Worm (Caenorhabditis elegans): ENCODE data around the gene Y39B6A.1.

Y39B6A.1 gene

DNA sequence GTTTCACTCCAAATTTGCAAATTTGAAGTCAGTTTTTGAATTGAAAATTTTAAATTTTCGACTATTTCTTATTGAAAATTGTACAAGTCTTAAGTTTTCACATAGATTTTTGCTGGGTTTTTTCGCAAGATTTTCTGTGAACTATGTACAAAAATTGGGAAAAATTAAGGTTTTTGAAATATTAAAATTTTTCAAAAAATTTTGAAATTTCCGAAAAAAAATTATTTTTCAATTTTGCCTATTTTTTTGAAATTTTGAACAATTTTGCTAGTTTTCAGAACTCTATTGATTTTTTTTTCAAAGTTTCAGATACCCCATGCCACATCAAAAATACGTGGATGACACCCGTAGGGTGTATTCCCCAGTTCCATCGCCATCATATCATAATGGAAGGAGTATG lies 49.6 kb downstream of the Y39B6A.1 start, which contains the start of gene tsp-13:
TSS of gene tsp-13 (plus strand) at position 301 of the 400 bp plus-strand sequence.
- no peak for TF ChIP-seq hmbx-1 (tag; optimal IDR thresholded peaks at IDR 0.05)
- no peak for TF ChIP-seq scrt-1 (GFP tag; IDR thresholded peaks at IDR 0.05)
- no peak for TF ChIP-seq F13C5.2 (tag; optimal IDR thresholded peaks at IDR 0.05)
- no peak for TF ChIP-seq hnd-1 (tag; optimal IDR thresholded peaks at IDR 0.05)
- TF ChIP-seq pes-1 (GFP tag; IDR thresholded peaks at IDR 0.05) = no peak
- TF ChIP-seq ama-1 (optimal IDR thresholded peaks at IDR 0.05) = no peak
- TF ChIP-seq hmg-4 (GFP tag; optimal IDR thresholded peaks at IDR 0.05) = no peak
- TF ChIP-seq aly-1 (tag; optimal IDR thresholded peaks at IDR 0.05) = no peak
- no peak for TF ChIP-seq flt-1 (GFP tag; IDR thresholded peaks at IDR 0.05)
- TF ChIP-seq ceh-13 (GFP tag; optimal IDR thresholded peaks at IDR 0.05) = no peak
- no peak for TF ChIP-seq B0310.2 (tag; optimal IDR thresholded peaks at IDR 0.05)
- no peak for TF ChIP-seq ceh-36 (tag; optimal IDR thresholded peaks at IDR 0.05)

DNA sequence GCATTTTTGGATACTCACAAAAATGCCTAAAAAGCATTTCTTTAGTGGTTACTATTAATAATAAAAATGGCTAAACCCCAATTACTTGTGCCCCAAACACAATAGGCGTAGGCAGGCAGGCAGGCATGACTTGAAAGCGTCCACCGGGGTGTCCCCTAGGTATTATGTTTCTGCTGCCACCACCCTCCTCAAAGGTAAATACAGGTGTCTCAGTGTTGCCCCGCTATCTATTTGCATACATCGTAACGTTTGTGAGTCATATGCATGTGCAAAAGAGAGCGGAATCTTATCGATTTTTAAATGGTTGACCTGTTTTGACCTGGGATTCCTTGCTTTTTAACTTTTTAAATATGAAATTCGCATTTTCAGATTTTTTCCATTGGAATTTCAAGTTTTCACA lies 50.2 kb downstream of the Y39B6A.1 start:
- TF ChIP-seq hnd-1 (tag; optimal IDR thresholded peaks at IDR 0.05) (no peak), aly-1 (tag; optimal IDR thresholded peaks at IDR 0.05) (no peak), F13C5.2 (tag; optimal IDR thresholded peaks at IDR 0.05) (no peak), ama-1 (optimal IDR thresholded peaks at IDR 0.05) (no peak), pes-1 (GFP tag; IDR thresholded peaks at IDR 0.05) (no peak), hmg-4 (GFP tag; optimal IDR thresholded peaks at IDR 0.05) (no peak), tbx-37 (GFP tag; conservative IDR thresholded peaks at IDR 0.05) (no peak), flt-1 (GFP tag; IDR thresholded peaks at IDR 0.05) (no peak), sea-1 (GFP tag; conservative IDR thresholded peaks at IDR 0.05) (no peak), tra-4 (tag; optimal IDR thresholded peaks at IDR 0.05) (no peak), ceh-36 (tag; optimal IDR thresholded peaks at IDR 0.05) (no peak), hmbx-1 (tag; optimal IDR thresholded peaks at IDR 0.05) (no peak), tbx-11 (GFP tag; IDR thresholded peaks at IDR 0.05) (no peak), scrt-1 (GFP tag; IDR thresholded peaks at IDR 0.05) (no peak), ceh-13 (GFP tag; optimal IDR thresholded peaks at IDR 0.05) (no peak)

ce11 chrV:19152328-19152727 lies 51.1 kb downstream of the Y39B6A.1 start, which contains the start of gene Y39B6A.69:
TSS of gene Y39B6A.69 (minus strand) at chrV:19152428.
- TF ChIP-seq ama-1 (optimal IDR thresholded peaks at IDR 0.05) = no peak
- TF ChIP-seq tbx-11 (GFP tag; IDR thresholded peaks at IDR 0.05) = no peak
- no peak for TF ChIP-seq tra-4 (tag; optimal IDR thresholded peaks at IDR 0.05)
- no peak for TF ChIP-seq B0310.2 (tag; optimal IDR thresholded peaks at IDR 0.05)
- TF ChIP-seq ceh-36 (tag; optimal IDR thresholded peaks at IDR 0.05) = no peak
